Fruit fly (Drosophila melanogaster) whole organism: ENCODE measurements around the gene CG15140.
A peak's percentile ranks its signal among the peaks of the same experiment; 100 is the strongest.

Source experiments
- CG8478 ChIP-seq: fragments of >200 bp; optimal IDR thresholded peaks from 2 replicates; lab custom pipeline; 2018; ENCODE audit warnings: inconsistent platforms
- Dll ChIP-seq: fragments of >200 bp; optimal IDR thresholded peaks from 2 replicates; lab custom pipeline; 2017
- EcR ChIP-seq, 2 experiments: fragments of >200 bp; optimal IDR thresholded peaks; 2 replicates each; lab custom pipeline; 2017; ENCODE audit warnings: missing biosample characterization in 2 of 2, missing genetic modification characterization in 2 of 2, missing genetic modification reagents in 2 of 2
- pan ChIP-seq: fragments of >200 bp; optimal IDR thresholded peaks from 2 replicates; lab custom pipeline; 2017
- psq ChIP-seq: fragments of >200 bp; optimal IDR thresholded peaks from 2 replicates; lab custom pipeline; 2017
- usp ChIP-seq: fragments of >200 bp; optimal IDR thresholded peaks from 2 replicates; lab custom pipeline; 2017; ENCODE audit warnings: missing biosample characterization, missing genetic modification characterization, mixed read lengths

Gene CG15140

dm6 chr2L:17285940-17286339 lies at the start of gene CG15140:
Gene CG15140, plus strand, starts transcription at chr2L:17286240.
- no peak for TF ChIP-seq usp (GFP tag; lab: Kevin White, UChicago)
- TF ChIP-seq psq (lab: Kevin White, UChicago) = no peak
- TF ChIP-seq EcR (GFP tag; optimal IDR thresholded peaks at IDR 0.05; lab: Kevin White, UChicago) = no peak
- no peak for TF ChIP-seq CG8478
- no peak for TF ChIP-seq Dll
- TF ChIP-seq pan (lab: Kevin White, UChicago) = no peak

dm6 chr2L:17243101-17243780 lies 42.8 kb upstream of the CG15140 start:
- TF ChIP-seq usp (GFP tag; lab: Kevin White, UChicago) (no peak), Dll (no peak), pan (lab: Kevin White, UChicago) (no peak), EcR (GFP tag; optimal IDR thresholded peaks at IDR 0.05; lab: Kevin White, UChicago) (no peak), psq (lab: Kevin White, UChicago) (no peak), CG8478 (no peak)

dm6 chr2L:17260577-17260976 lies 25.5 kb upstream of the CG15140 start, which contains the start of gene beat-IIIc:
Gene beat-IIIc, minus strand, starts transcription at chr2L:17260734.
- TF ChIP-seq CG8478 (no peak), usp (GFP tag; lab: Kevin White, UChicago) (no peak), psq (lab: Kevin White, UChicago) (no peak), Dll (no peak), pan (lab: Kevin White, UChicago) (no peak), EcR (GFP tag; optimal IDR thresholded peaks at IDR 0.05; lab: Kevin White, UChicago) (no peak)

- no peak for TF ChIP-seq psq (lab: Kevin White, UChicago)
- TF ChIP-seq Dll = no peak
- TF ChIP-seq CG8478 = no peak
- no peak for TF ChIP-seq EcR (GFP tag; optimal IDR thresholded peaks at IDR 0.05; lab: Kevin White, UChicago)
- no peak for TF ChIP-seq pan (lab: Kevin White, UChicago)
- no peak for TF ChIP-seq usp (GFP tag; lab: Kevin White, UChicago)
Measured at dm6 chr2L:17262231-17262630, 23.8 kb upstream of the CG15140 start.

- TF ChIP-seq Dll = no peak
- no peak for TF ChIP-seq psq (lab: Kevin White, UChicago)
- TF ChIP-seq EcR (GFP tag; optimal IDR thresholded peaks at IDR 0.05; lab: Kevin White, UChicago) = no peak
- TF ChIP-seq usp (GFP tag; lab: Kevin White, UChicago) = no peak
- no peak for TF ChIP-seq CG8478
- no peak for TF ChIP-seq pan (lab: Kevin White, UChicago)
Measured at dm6 chr2L:17263352-17263751, 22.7 kb upstream of the CG15140 start.

dm6 chr2L:17266677-17267357 lies 19.2 kb upstream of the CG15140 start:
- TF ChIP-seq EcR (GFP tag; optimal IDR thresholded peaks at IDR 0.05; lab: Kevin White, UChicago) = peak in 1 of 2 experiments; percentile 20
- TF ChIP-seq Dll = no peak

- TF ChIP-seq CG8478 (no peak), Dll (no peak), pan (lab: Kevin White, UChicago) (no peak), usp (GFP tag; lab: Kevin White, UChicago) (no peak), psq (lab: Kevin White, UChicago) (no peak), EcR (GFP tag; optimal IDR thresholded peaks at IDR 0.05; lab: Kevin White, UChicago) (no peak)
Measured at dm6 chr2L:17267358-17267750, 18.7 kb upstream of the CG15140 start.

dm6 chr2L:17268088-17268755 lies 17.8 kb upstream of the CG15140 start:
- TF ChIP-seq Dll (no peak), usp (GFP tag; lab: Kevin White, UChicago) (no peak)

- TF ChIP-seq EcR (GFP tag; optimal IDR thresholded peaks at IDR 0.05; lab: Kevin White, UChicago) (no peak), psq (lab: Kevin White, UChicago) (no peak), usp (GFP tag; lab: Kevin White, UChicago) (no peak), pan (lab: Kevin White, UChicago) (no peak), CG8478 (no peak), Dll (no peak)
Measured at dm6 chr2L:17269740-17270139, 16.3 kb upstream of the CG15140 start.

dm6 chr2L:17292102-17292501 lies 6.1 kb downstream of the CG15140 start, which contains the start of gene CG6380:
Gene CG6380, minus strand, starts transcription at chr2L:17292202.
- TF ChIP-seq EcR (GFP tag; optimal IDR thresholded peaks at IDR 0.05; lab: Kevin White, UChicago) = no peak
- TF ChIP-seq Dll = no peak

dm6 chr2L:17311720-17312119 lies 25.7 kb downstream of the CG15140 start, which contains the start of gene CG34170:
Gene CG34170, minus strand, starts transcription at chr2L:17311820.
- TF ChIP-seq usp (GFP tag; lab: Kevin White, UChicago) = no peak
- TF ChIP-seq pan (lab: Kevin White, UChicago) = no peak
- TF ChIP-seq Dll = no peak
- TF ChIP-seq EcR (GFP tag; optimal IDR thresholded peaks at IDR 0.05; lab: Kevin White, UChicago) = no peak

- TF ChIP-seq CG8478 = no peak
- TF ChIP-seq EcR (GFP tag; optimal IDR thresholded peaks at IDR 0.05; lab: Kevin White, UChicago) = no peak
- TF ChIP-seq usp (GFP tag; lab: Kevin White, UChicago) = no peak
- no peak for TF ChIP-seq psq (lab: Kevin White, UChicago)
- no peak for TF ChIP-seq pan (lab: Kevin White, UChicago)
- no peak for TF ChIP-seq Dll
Measured at dm6 chr2L:17320612-17321011, 34.6 kb downstream of the CG15140 start, which contains the start of gene CG45691. Gene CG45691, minus strand, starts transcription at chr2L:17320712.
